Fruit fly (Drosophila melanogaster) whole organism, embryonic: ENCODE results near the gene Ugt316A1.

Experiments used
- ATbp ChIP-seq: fragments of 200-800 bp; sonication (Bioruptor generic); optimal IDR thresholded peaks from 2 replicates; lab custom pipeline; 2017; ENCODE audit warnings: missing biosample characterization, mild to moderate bottlenecking, missing genetic modification characterization, missing genetic modification reagents
- Abd-B ChIP-seq: fragments of 200-800 bp; sonication (Bioruptor generic); optimal IDR thresholded peaks from 2 replicates; lab custom pipeline; 2018; ENCODE audit warnings: missing biosample characterization, mild to moderate bottlenecking, missing genetic modification characterization, moderate library complexity
- Bgb ChIP-seq: fragments of 200-800 bp; sonication (Bioruptor generic); IDR thresholded peaks from 2 replicates; pipeline ENCODE4 v1.3.6; 2022; ENCODE audit warnings: missing biosample characterization, missing genetic modification characterization; ENCODE audit not compliant: partially characterized antibody
- CG11504 ChIP-seq: fragments of 200-800 bp; sonication (Bioruptor generic); optimal IDR thresholded peaks from 3 replicates; lab custom pipeline; 2019; ENCODE audit warnings: missing biosample characterization, mild to moderate bottlenecking, missing genetic modification characterization, moderate library complexity
- CG11695 ChIP-seq: fragments of 200-800 bp; sonication (Bioruptor generic); IDR thresholded peaks from 3 replicates; pipeline ENCODE4 v1.3.6; 2022; ENCODE audit warnings: missing biosample characterization, missing genetic modification characterization
- CG14710 ChIP-seq: fragments of 200-800 bp; sonication (Bioruptor generic); optimal IDR thresholded peaks from 3 replicates; lab custom pipeline; 2019; ENCODE audit warnings: missing biosample characterization, mild to moderate bottlenecking, missing genetic modification characterization, moderate library complexity
- CG1529 ChIP-seq: fragments of 200-800 bp; sonication (Bioruptor generic); optimal IDR thresholded peaks from 3 replicates; lab custom pipeline; 2018; ENCODE audit warnings: missing biosample characterization, missing genetic modification characterization
- CG1602 ChIP-seq: fragments of 200-800 bp; sonication (Bioruptor generic); optimal IDR thresholded peaks from 3 replicates; lab custom pipeline; 2016; ENCODE audit warnings: missing biosample characterization, missing genetic modification characterization
- CG18011 ChIP-seq: fragments of 200-800 bp; sonication (Bioruptor generic); optimal IDR thresholded peaks from 2 replicates; lab custom pipeline; 2017; ENCODE audit warnings: missing biosample characterization, missing genetic modification characterization, mild to moderate bottlenecking, moderate library complexity, missing genotype
- CG18764 ChIP-seq: fragments of 200-800 bp; sonication (Bioruptor generic); optimal IDR thresholded peaks from 3 replicates; lab custom pipeline; 2016; ENCODE audit warnings: missing biosample characterization, missing genetic modification characterization
- CG33213 ChIP-seq: fragments of 200-800 bp; sonication (Bioruptor generic); optimal IDR thresholded peaks from 3 replicates; lab custom pipeline; 2016; ENCODE audit warnings: missing biosample characterization, missing genetic modification characterization
- CG4854 ChIP-seq: fragments of 200-800 bp; sonication (Bioruptor generic); optimal IDR thresholded peaks from 2 replicates; lab custom pipeline; 2016; ENCODE audit warnings: missing biosample characterization, missing genetic modification characterization, inconsistent platforms
- CG5245 ChIP-seq: fragments of 200-800 bp; sonication (Bioruptor generic); optimal IDR thresholded peaks from 3 replicates; lab custom pipeline; 2016; ENCODE audit warnings: missing biosample characterization, missing genetic modification characterization
- CG6854 ChIP-seq: fragments of 200-800 bp; sonication (Bioruptor generic); optimal IDR thresholded peaks from 3 replicates; lab custom pipeline; 2017; ENCODE audit warnings: missing biosample characterization, mild to moderate bottlenecking, missing genetic modification characterization
- CG8290 ChIP-seq, 3 experiments: fragments of 200-800 bp; sonication (Bioruptor generic); optimal IDR thresholded peaks; 2 replicates each; lab custom pipeline; 2016 to 2019; ENCODE audit warnings: missing biosample characterization in 3 of 3, missing genetic modification characterization in 3 of 3, mild to moderate bottlenecking in 2 of 3, moderate library complexity in 1 of 3
- CG9797 ChIP-seq: fragments of 200-800 bp; sonication (Bioruptor generic); optimal IDR thresholded peaks from 3 replicates; lab custom pipeline; 2018; ENCODE audit warnings: missing biosample characterization, mild to moderate bottlenecking, missing genetic modification characterization
- CHES-1-like ChIP-seq: fragments of 200-800 bp; sonication (Bioruptor generic); optimal IDR thresholded peaks from 2 replicates; lab custom pipeline; 2016; ENCODE audit warnings: missing biosample characterization, missing genetic modification characterization
- ERR ChIP-seq: fragments of 200-800 bp; sonication (Bioruptor generic); optimal IDR thresholded peaks from 2 replicates; lab custom pipeline; 2016; ENCODE audit warnings: missing biosample characterization, missing genetic modification characterization
- Ets65A ChIP-seq: fragments of 200-800 bp; sonication (Bioruptor generic); peaks from one replicate; lab custom pipeline; 2016; ENCODE audit warnings: missing biosample characterization, missing genetic modification characterization
- Ets97D ChIP-seq: fragments of 200-800 bp; sonication (Bioruptor generic); optimal IDR thresholded peaks from 3 replicates; lab custom pipeline; 2016; ENCODE audit warnings: missing biosample characterization, missing genetic modification characterization
- Fer2 ChIP-seq: fragments of 200-800 bp; sonication (Bioruptor generic); optimal IDR thresholded peaks from 2 replicates; lab custom pipeline; 2018; ENCODE audit warnings: missing biosample characterization, mild to moderate bottlenecking, missing genetic modification characterization, moderate library complexity
- GATAe ChIP-seq: fragments of 200-800 bp; sonication (Bioruptor generic); conservative IDR thresholded peaks from 2 replicates; pipeline ENCODE4 v1.3.6; 2022; ENCODE audit warnings: missing biosample characterization, missing genetic modification characterization
- HLH4C ChIP-seq: fragments of 200-800 bp; sonication (Bioruptor generic); IDR thresholded peaks from 3 replicates; pipeline ENCODE4 v1.3.6; 2022; ENCODE audit warnings: missing biosample characterization, missing genetic modification characterization; ENCODE audit not compliant: partially characterized antibody
- Hmx ChIP-seq: fragments of 200-800 bp; sonication (Bioruptor generic); optimal IDR thresholded peaks from 2 replicates; lab custom pipeline; 2016; ENCODE audit warnings: missing biosample characterization, missing genetic modification characterization
- Hr78 ChIP-seq, 2 experiments: fragments of 200-800 bp in 1 of 2; fragments of >200 bp in 1 of 2; sonication (Bioruptor generic) in 1 of 2; optimal IDR thresholded peaks; 2 replicates each; lab custom pipeline; 2017 to 2019; ENCODE audit warnings: missing biosample characterization in 2 of 2, missing genetic modification characterization in 2 of 2, mild to moderate bottlenecking in 1 of 2, moderate library complexity in 1 of 2
- Meics ChIP-seq: fragments of 200-800 bp; sonication (Bioruptor generic); optimal IDR thresholded peaks from 2 replicates; lab custom pipeline; 2017; ENCODE audit warnings: missing biosample characterization, mild to moderate bottlenecking, missing genetic modification characterization
- Mes4 ChIP-seq: fragments of 200-800 bp; sonication (Bioruptor generic); optimal IDR thresholded peaks from 2 replicates; lab custom pipeline; 2016; ENCODE audit warnings: missing biosample characterization, missing genetic modification characterization
- Sin3A ChIP-seq: fragments of >200 bp; optimal IDR thresholded peaks from 2 replicates; lab custom pipeline; 2018
- Usf ChIP-seq: fragments of 200-800 bp; sonication (Bioruptor generic); optimal IDR thresholded peaks from 2 replicates; lab custom pipeline; 2017; ENCODE audit warnings: missing genotype, missing biosample characterization, missing genetic modification characterization
- aop ChIP-seq: fragments of 200-800 bp; sonication (Bioruptor generic); IDR thresholded peaks from 2 replicates; pipeline ENCODE4 v1.3.6; 2022; ENCODE audit warnings: missing biosample characterization, missing genetic modification characterization
- bigmax ChIP-seq: fragments of 200-800 bp; sonication (Bioruptor generic); optimal IDR thresholded peaks from 2 replicates; lab custom pipeline; 2018; ENCODE audit warnings: missing biosample characterization, mild to moderate bottlenecking, missing genetic modification characterization
- bowl ChIP-seq: fragments of 200-800 bp; sonication (Bioruptor generic); IDR thresholded peaks from 2 replicates; pipeline ENCODE4 v1.3.6; 2022; ENCODE audit warnings: missing biosample characterization, missing genetic modification characterization
- cwo ChIP-seq: fragments of 200-800 bp; sonication (Bioruptor generic); optimal IDR thresholded peaks from 3 replicates; lab custom pipeline; 2017; ENCODE audit warnings: missing biosample characterization, missing genetic modification characterization, mild to moderate bottlenecking, moderate library complexity, missing genetic modification reagents
- dan ChIP-seq: fragments of 200-800 bp; sonication (Bioruptor generic); IDR thresholded peaks from 2 replicates; pipeline ENCODE4 v1.3.6; 2022; ENCODE audit warnings: missing biosample characterization, missing genetic modification characterization
- dm ChIP-seq: fragments of 200-800 bp; sonication (Bioruptor generic); optimal IDR thresholded peaks from 3 replicates; lab custom pipeline; 2016; ENCODE audit warnings: missing biosample characterization, missing genetic modification characterization
- dysf ChIP-seq: fragments of 200-800 bp; sonication (Bioruptor generic); IDR thresholded peaks from 3 replicates; pipeline ENCODE4 v1.3.6; 2022; ENCODE audit warnings: missing biosample characterization, missing genetic modification characterization
- grn ChIP-seq: fragments of 200-800 bp; sonication (Bioruptor generic); optimal IDR thresholded peaks from 3 replicates; lab custom pipeline; 2017; ENCODE audit warnings: missing biosample characterization, missing genetic modification characterization
- jumu ChIP-seq: fragments of 200-800 bp; sonication (Bioruptor generic); optimal IDR thresholded peaks from 3 replicates; lab custom pipeline; 2016; ENCODE audit warnings: missing biosample characterization, missing genetic modification characterization
- knrl ChIP-seq: fragments of 200-800 bp; sonication (Bioruptor generic); IDR thresholded peaks from 3 replicates; pipeline ENCODE4 v1.3.6; 2022; ENCODE audit warnings: missing biosample characterization, missing genetic modification characterization; ENCODE audit not compliant: partially characterized antibody
- pnt ChIP-seq: fragments of 200-800 bp; sonication (Bioruptor generic); optimal IDR thresholded peaks from 3 replicates; lab custom pipeline; 2016; ENCODE audit warnings: missing biosample characterization, missing genetic modification characterization
- scrt ChIP-seq: fragments of 200-800 bp; sonication (Bioruptor generic); optimal IDR thresholded peaks from 2 replicates; lab custom pipeline; 2018; ENCODE audit warnings: missing biosample characterization, mild to moderate bottlenecking, missing genetic modification characterization, moderate library complexity
- sens-2 ChIP-seq: fragments of 200-800 bp; sonication (Bioruptor generic); IDR thresholded peaks from 2 replicates; pipeline ENCODE4 v1.3.6; 2022; ENCODE audit warnings: missing biosample characterization, missing genetic modification characterization
- shn ChIP-seq: fragments of 200-800 bp; sonication (Bioruptor generic); optimal IDR thresholded peaks from 3 replicates; lab custom pipeline; 2016; ENCODE audit warnings: missing biosample characterization, missing genetic modification characterization
- stwl ChIP-seq: fragments of 200-800 bp; sonication (Bioruptor generic); optimal IDR thresholded peaks from 3 replicates; lab custom pipeline; 2018; ENCODE audit warnings: missing biosample characterization, mild to moderate bottlenecking, missing genetic modification characterization, moderate library complexity
- sug ChIP-seq: fragments of 200-800 bp; optimal IDR thresholded peaks from 2 replicates; lab custom pipeline; 2019; ENCODE audit warnings: missing biosample characterization, mild to moderate bottlenecking, missing genetic modification characterization, moderate library complexity
- tgo ChIP-seq: fragments of 200-800 bp; sonication (Bioruptor generic); IDR thresholded peaks from 3 replicates; pipeline ENCODE4 v1.3.6; 2022; ENCODE audit warnings: missing biosample characterization, missing genetic modification characterization
- tio ChIP-seq: fragments of 200-800 bp; sonication (Bioruptor generic); optimal IDR thresholded peaks from 2 replicates; lab custom pipeline; 2017; ENCODE audit warnings: missing biosample characterization, missing genetic modification characterization, inconsistent platforms
- tx ChIP-seq: fragments of 200-800 bp; sonication (Bioruptor generic); optimal IDR thresholded peaks from 2 replicates; lab custom pipeline; 2016; ENCODE audit warnings: missing biosample characterization, missing genetic modification characterization
- unpg ChIP-seq: fragments of 200-800 bp; sonication (Bioruptor generic); optimal IDR thresholded peaks from 3 replicates; lab custom pipeline; 2018; ENCODE audit warnings: missing biosample characterization, mild to moderate bottlenecking, missing genetic modification characterization, moderate library complexity
- vvl ChIP-seq: fragments of 200-800 bp; sonication (Bioruptor generic); IDR thresholded peaks from 2 replicates; pipeline ENCODE4 v1.3.6; 2022; ENCODE audit warnings: missing biosample characterization, missing genetic modification characterization

The Ugt316A1 gene

DNA sequence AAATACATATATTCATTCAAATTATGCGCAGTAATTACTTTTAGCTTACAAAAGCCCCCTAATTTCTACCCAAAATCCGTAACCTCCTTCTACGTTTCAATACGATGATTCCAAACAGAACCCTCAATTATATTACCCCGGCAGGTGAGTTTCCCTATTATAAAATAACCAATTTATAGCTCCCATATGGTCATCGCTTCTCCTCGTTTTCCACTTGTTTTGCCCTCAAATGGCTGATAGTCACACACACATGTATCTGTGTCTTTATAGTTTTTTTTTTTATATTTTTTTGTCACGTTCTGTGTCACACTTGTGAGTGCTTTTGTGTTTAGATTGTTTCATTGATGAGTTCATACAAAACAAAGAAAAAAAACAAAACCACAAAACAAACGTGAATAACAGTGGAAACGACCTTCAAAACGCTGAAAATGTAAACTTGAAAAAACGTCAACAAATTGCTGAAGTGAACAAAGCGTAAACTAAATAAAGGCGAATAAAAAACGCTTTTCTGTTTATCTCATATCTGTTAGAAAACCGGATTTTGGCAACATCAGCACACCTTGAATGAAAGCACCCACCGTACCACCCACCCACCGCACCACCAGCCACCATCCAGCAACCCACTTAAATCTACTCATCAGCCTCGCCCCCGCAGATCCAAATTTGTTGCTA is 8.7 kb upstream of the Ugt316A1 start (continued):
- peak; percentile 38 for TF ChIP-seq scrt (GFP tag; lab: Kevin White, UChicago)
- TF ChIP-seq Mes4, result no peak
- no peak for TF ChIP-seq bigmax (GFP tag; lab: Kevin White, UChicago)
- peak; percentile 43 for TF ChIP-seq vvl (GFP tag; lab: Robert Waterston, UW)
- peak; percentile 32 for TF ChIP-seq Meics (GFP tag; lab: Kevin White, UChicago)
- TF ChIP-seq CG14710, result no peak
- no peak for TF ChIP-seq aop
- no peak for TF ChIP-seq shn (GFP tag; lab: Kevin White, UChicago)
- no peak for TF ChIP-seq dm
- no peak for TF ChIP-seq tgo
- no peak for TF ChIP-seq jumu (GFP tag; lab: Kevin White, UChicago)
- no peak for TF ChIP-seq Bgb (GFP tag; lab: Robert Waterston, UW)
- TF ChIP-seq GATAe, result no peak
- no peak for TF ChIP-seq tio (GFP tag; lab: Kevin White, UChicago)
- no peak for TF ChIP-seq CG8290 (GFP tag; optimal IDR thresholded peaks at IDR 0.05; lab: Kevin White, UChicago)
- TF ChIP-seq CG8290 (tag; optimal IDR thresholded peaks at IDR 0.05; lab: Kevin White, UChicago), result peak in 1 of 2 experiments; percentile 21
- no peak for TF ChIP-seq Ets97D (GFP tag; lab: Kevin White, UChicago)
- TF ChIP-seq CG6854 (GFP tag; lab: Kevin White, UChicago), result no peak
- no peak for TF ChIP-seq Sin3A
- TF ChIP-seq Hr78 (GFP tag; optimal IDR thresholded peaks at IDR 0.05; lab: Kevin White, UChicago), result no peak
- TF ChIP-seq ERR, result no peak
- peak; percentile 94 for TF ChIP-seq cwo (GFP tag; lab: Kevin White, UChicago)
- TF ChIP-seq CG5245, result no peak
- TF ChIP-seq CG11695 (GFP tag; lab: Robert Waterston, UW), result peak; percentile 31; the same call in 1 of the 3 replicates
- TF ChIP-seq Usf, result no peak
- TF ChIP-seq ATbp (GFP tag; lab: Kevin White, UChicago), result peak; percentile 23
- no peak for TF ChIP-seq sens-2 (GFP tag; lab: Robert Waterston, UW)
- TF ChIP-seq CG18764 (GFP tag; lab: Kevin White, UChicago), result no peak
- peak; percentile 30 for TF ChIP-seq unpg (GFP tag; lab: Kevin White, UChicago)
- no peak for TF ChIP-seq CG4854 (GFP tag; lab: Kevin White, UChicago)
- TF ChIP-seq HLH4C, result no peak
- no peak for TF ChIP-seq dan
- peak; percentile 19 for TF ChIP-seq pnt (GFP tag; lab: Kevin White, UChicago)
- TF ChIP-seq CG1529 (GFP tag; lab: Kevin White, UChicago), result no peak
- peak; percentile 13 for TF ChIP-seq sug (tag; lab: Kevin White, UChicago)
- TF ChIP-seq Hmx (GFP tag; lab: Kevin White, UChicago), result no peak
- no peak for TF ChIP-seq stwl
- no peak for TF ChIP-seq CG33213 (GFP tag; lab: Kevin White, UChicago)
- peak; percentile 41 for TF ChIP-seq CG11504 (tag; lab: Kevin White, UChicago)
- no peak for TF ChIP-seq CG9797 (GFP tag; lab: Kevin White, UChicago)
- no peak for TF ChIP-seq Abd-B
- TF ChIP-seq CHES-1-like, result peak; percentile 1
- TF ChIP-seq CG18011 (GFP tag; lab: Kevin White, UChicago), result no peak
- peak; percentile 2 for TF ChIP-seq Fer2 (tag; lab: Kevin White, UChicago)
- TF ChIP-seq dysf (GFP tag; lab: Robert Waterston, UW), result no peak
- TF ChIP-seq Ets65A (GFP tag; lab: Kevin White, UChicago), result no peak
- no peak for TF ChIP-seq CG1602 (GFP tag; lab: Kevin White, UChicago)
- no peak for TF ChIP-seq knrl
- no peak for TF ChIP-seq tx
- no peak for TF ChIP-seq bowl (GFP tag; lab: Robert Waterston, UW)
- no peak for TF ChIP-seq grn (GFP tag; lab: Kevin White, UChicago)
